Worm (Caenorhabditis elegans) whole organism, late embryonic: ENCODE results near the gene C14B4.2.

Experiments
- F13H6.1 ChIP-seq: sonication (generic microtip); optimal IDR thresholded peaks from 2 replicates; lab custom pipeline; 2016; ENCODE audit warnings: missing genetic modification characterization, missing compliant biosample characterization
- K09A11.1 ChIP-seq: sonication (generic microtip); optimal IDR thresholded peaks from 2 replicates; lab custom pipeline; 2017; ENCODE audit warnings: antibody characterized with exemption, mild to moderate bottlenecking, missing genetic modification characterization, missing compliant biosample characterization; ENCODE audit not compliant: insufficient read depth
- ahr-1 ChIP-seq: sonication (generic microtip); optimal IDR thresholded peaks from 2 replicates; lab custom pipeline; 2016; ENCODE audit warnings: missing genetic modification characterization, missing compliant biosample characterization
- ama-1 ChIP-seq: fragments of 150-350 bp; optimal IDR thresholded peaks from 2 replicates; lab custom pipeline; 2014
- ceh-14 ChIP-seq: sonication (generic microtip); optimal IDR thresholded peaks from 2 replicates; lab custom pipeline; 2016; ENCODE audit warnings: missing genotype, missing genetic modification characterization, missing compliant biosample characterization
- ceh-22 ChIP-seq: sonication (generic microtip); optimal IDR thresholded peaks from 2 replicates; lab custom pipeline; 2017; ENCODE audit warnings: missing biosample characterization, missing genetic modification characterization
- ceh-30 ChIP-seq: fragments of 150-350 bp; optimal IDR thresholded peaks from 2 replicates; lab custom pipeline; 2014; ENCODE audit warnings: missing biosample characterization, missing genetic modification characterization
- ceh-34 ChIP-seq: sonication (generic microtip); optimal IDR thresholded peaks from 2 replicates; lab custom pipeline; 2016; ENCODE audit warnings: mild to moderate bottlenecking, missing genetic modification characterization, missing compliant biosample characterization
- ceh-48 ChIP-seq: sonication (generic microtip); optimal IDR thresholded peaks from 2 replicates; lab custom pipeline; 2016; ENCODE audit warnings: missing genetic modification characterization, inconsistent platforms, missing compliant biosample characterization
- ceh-6 ChIP-seq: fragments of 200-800 bp; sonication (Bioruptor generic); optimal IDR thresholded peaks from 2 replicates; lab custom pipeline; 2018; ENCODE audit warnings: mild to moderate bottlenecking, missing genetic modification characterization, missing compliant biosample characterization
- ceh-9 ChIP-seq: sonication (generic microtip); optimal IDR thresholded peaks from 2 replicates; lab custom pipeline; 2016; ENCODE audit warnings: mild to moderate bottlenecking, missing genetic modification characterization, inconsistent platforms, missing compliant biosample characterization
- che-1 ChIP-seq: sonication (generic microtip); optimal IDR thresholded peaks from 2 replicates; lab custom pipeline; 2016; ENCODE audit warnings: mild to moderate bottlenecking, missing genetic modification characterization, missing compliant biosample characterization
- dve-1 ChIP-seq: sonication (generic microtip); optimal IDR thresholded peaks from 2 replicates; lab custom pipeline; 2017; ENCODE audit warnings: antibody characterized with exemption, mild to moderate bottlenecking, missing genetic modification characterization, missing compliant biosample characterization
- elt-2 ChIP-seq: sonication (generic microtip); optimal IDR thresholded peaks from 2 replicates; lab custom pipeline; 2016; ENCODE audit warnings: missing genetic modification reagents, missing genetic modification characterization, missing compliant biosample characterization
- elt-4 ChIP-seq: sonication (generic microtip); optimal IDR thresholded peaks from 2 replicates; lab custom pipeline; 2016; ENCODE audit warnings: missing genetic modification characterization, missing compliant biosample characterization
- eyg-1 ChIP-seq: sonication (generic microtip); optimal IDR thresholded peaks from 2 replicates; lab custom pipeline; 2016; ENCODE audit warnings: missing genotype, missing genetic modification characterization, missing compliant biosample characterization
- fax-1 ChIP-seq: sonication (generic microtip); optimal IDR thresholded peaks from 2 replicates; lab custom pipeline; 2016; ENCODE audit warnings: missing genotype, missing genetic modification characterization, missing compliant biosample characterization
- hlh-13 ChIP-seq: fragments of 200-800 bp; sonication (Bioruptor generic); optimal IDR thresholded peaks from 2 replicates; lab custom pipeline; 2018; ENCODE audit warnings: mild to moderate bottlenecking, missing genetic modification characterization, missing compliant biosample characterization
- hlh-8 ChIP-seq: sonication (generic microtip); optimal IDR thresholded peaks from 2 replicates; lab custom pipeline; 2016; ENCODE audit warnings: missing genotype, missing genetic modification characterization, missing compliant biosample characterization
- lin-11 ChIP-seq: fragments of 200-800 bp; sonication (Bioruptor generic); optimal IDR thresholded peaks from 2 replicates; lab custom pipeline; 2018; ENCODE audit warnings: mild to moderate bottlenecking, missing genetic modification characterization, missing compliant biosample characterization
- mec-3 ChIP-seq: sonication (generic microtip); optimal IDR thresholded peaks from 2 replicates; lab custom pipeline; 2016; ENCODE audit warnings: borderline replicate concordance, missing genetic modification characterization, missing compliant biosample characterization
- nfya-1 ChIP-seq: sonication (generic microtip); optimal IDR thresholded peaks from 2 replicates; lab custom pipeline; 2017; ENCODE audit warnings: missing genetic modification characterization, mild to moderate bottlenecking, missing compliant biosample characterization, antibody characterized with exemption, moderate library complexity
- nhr-11 ChIP-seq: fragments of 150-350 bp; optimal IDR thresholded peaks from 2 replicates; lab custom pipeline; 2014; ENCODE audit warnings: missing biosample characterization, missing genetic modification characterization
- nhr-232 ChIP-seq: sonication (generic microtip); optimal IDR thresholded peaks from 2 replicates; lab custom pipeline; 2016; ENCODE audit warnings: missing genetic modification characterization, missing compliant biosample characterization
- npax-4 ChIP-seq: sonication (generic microtip); optimal IDR thresholded peaks from 2 replicates; lab custom pipeline; 2016; ENCODE audit warnings: missing genetic modification characterization, missing compliant biosample characterization
- odd-2 ChIP-seq: sonication (generic microtip); optimal IDR thresholded peaks from 2 replicates; lab custom pipeline; 2017; ENCODE audit warnings: antibody characterized with exemption, mild to moderate bottlenecking, missing genetic modification characterization, missing compliant biosample characterization
- pag-3 ChIP-seq: sonication (generic microtip); optimal IDR thresholded peaks from 2 replicates; lab custom pipeline; 2016; ENCODE audit warnings: missing compliant biosample characterization, missing genetic modification characterization, borderline replicate concordance
- pha-4 ChIP-seq: fragments of 150-350 bp; optimal IDR thresholded peaks from 2 replicates; lab custom pipeline; 2018; ENCODE audit warnings: missing biosample characterization, missing genetic modification reagents, missing genetic modification characterization
- pqm-1 ChIP-seq: sonication (generic microtip); optimal IDR thresholded peaks from 2 replicates; lab custom pipeline; 2016; ENCODE audit warnings: missing genetic modification characterization, missing compliant biosample characterization
- sdc-2 ChIP-seq: sonication (generic microtip); optimal IDR thresholded peaks from 2 replicates; lab custom pipeline; 2016; ENCODE audit warnings: missing genotype, missing genetic modification characterization, missing compliant biosample characterization
- sox-4 ChIP-seq: sonication (generic microtip); optimal IDR thresholded peaks from 2 replicates; lab custom pipeline; 2017; ENCODE audit warnings: mild to moderate bottlenecking, missing genetic modification characterization, inconsistent platforms, missing compliant biosample characterization
- syd-9 ChIP-seq: sonication (generic microtip); optimal IDR thresholded peaks from 2 replicates; lab custom pipeline; 2016; ENCODE audit warnings: mild to moderate bottlenecking, missing genetic modification characterization, moderate library complexity, missing compliant biosample characterization
- tbx-2 ChIP-seq: sonication (generic microtip); optimal IDR thresholded peaks from 2 replicates; lab custom pipeline; 2016; ENCODE audit warnings: missing genetic modification characterization, missing compliant biosample characterization
- tbx-7 ChIP-seq: sonication (generic microtip); optimal IDR thresholded peaks from 2 replicates; lab custom pipeline; 2016; ENCODE audit warnings: missing genotype, missing genetic modification characterization, missing compliant biosample characterization
- ttx-3 ChIP-seq: sonication (generic microtip); optimal IDR thresholded peaks from 2 replicates; lab custom pipeline; 2016; ENCODE audit warnings: missing genetic modification reagents, missing genetic modification characterization, missing compliant biosample characterization
- unc-3 ChIP-seq, 2 experiments: fragments of 200-800 bp in 1 of 2; sonication (Bioruptor generic) in 1 of 2; sonication (generic microtip) in 1 of 2; conservative IDR thresholded peaks in 1 of 2; optimal IDR thresholded peaks in 1 of 2; 2 replicates each; pipeline versions ENCODE4 v1.3.6 to Lab custom; 2016 to 2022; ENCODE audit warnings: missing compliant biosample characterization in 2 of 2, missing genetic modification characterization in 2 of 2, missing genetic modification reagents in 1 of 2
- unc-42 ChIP-seq: sonication (generic microtip); optimal IDR thresholded peaks from 2 replicates; lab custom pipeline; 2016; ENCODE audit warnings: missing genotype, missing genetic modification characterization, missing compliant biosample characterization
- unc-86 ChIP-seq: sonication (generic microtip); optimal IDR thresholded peaks from 2 replicates; lab custom pipeline; 2016; ENCODE audit warnings: missing genetic modification characterization, missing compliant biosample characterization
- zip-5 ChIP-seq: sonication (generic microtip); optimal IDR thresholded peaks from 2 replicates; lab custom pipeline; 2016; ENCODE audit warnings: missing genetic modification characterization, missing compliant biosample characterization

C14B4.2 gene

DNA sequence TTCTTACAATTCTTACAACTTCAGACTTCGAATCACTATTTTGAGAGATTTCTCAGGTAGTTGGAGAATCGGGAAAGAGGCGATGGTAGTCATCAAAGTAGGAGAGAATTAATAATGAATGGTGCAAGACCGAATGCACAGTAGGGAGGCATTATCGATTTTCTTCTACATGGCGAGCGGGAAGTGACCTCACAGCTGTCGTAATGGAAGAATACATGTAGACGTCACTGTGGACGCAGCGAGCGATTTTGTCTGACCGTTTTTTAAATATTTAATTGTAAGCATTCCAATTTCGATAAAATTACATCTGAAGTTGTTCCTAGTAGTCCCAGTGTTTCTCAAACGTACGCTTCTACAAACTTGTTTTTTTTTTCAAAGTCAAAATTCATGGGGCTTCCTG is 52.9 kb downstream of the C14B4.2 start, which contains the start of gene F55C9.11:
Gene F55C9.11 (minus strand): TSS at position 101 of the 400 bp plus-strand sequence.
- TF ChIP-seq ceh-30 (tag; lab: Kevin White, UChicago) (no peak), che-1 (tag; lab: Kevin White, UChicago) (no peak), unc-3 (GFP tag; conservative IDR thresholded peaks at IDR 0.05; lab: Robert Waterston, UW) (no peak), unc-3 (tag; optimal IDR thresholded peaks at IDR 0.05; lab: Kevin White, UChicago) (no peak), ceh-9 (tag; lab: Kevin White, UChicago) (no peak), npax-4 (tag; lab: Kevin White, UChicago) (no peak), lin-11 (tag; lab: Kevin White, UChicago) (no peak), pha-4 (no peak), pag-3 (tag; lab: Kevin White, UChicago) (no peak), pqm-1 (tag; lab: Kevin White, UChicago) (no peak), hlh-8 (tag; lab: Kevin White, UChicago) (no peak), elt-2 (tag; lab: Kevin White, UChicago) (no peak), ceh-34 (no peak), sdc-2 (tag; lab: Kevin White, UChicago) (no peak), ceh-48 (tag; lab: Kevin White, UChicago) (no peak), ahr-1 (no peak), F13H6.1 (no peak), unc-42 (no peak), tbx-7 (tag; lab: Kevin White, UChicago) (no peak)

ce11 chrV:19308137-19308536 is 54.3 kb downstream of the C14B4.2 start:
- no peak for TF ChIP-seq odd-2 (tag; lab: Kevin White, UChicago)
- TF ChIP-seq lin-11 (tag; lab: Kevin White, UChicago) = no peak
- no peak for TF ChIP-seq elt-2 (tag; lab: Kevin White, UChicago)
- TF ChIP-seq ceh-34 = no peak
- no peak for TF ChIP-seq npax-4 (tag; lab: Kevin White, UChicago)
- no peak for TF ChIP-seq nhr-232 (tag; lab: Kevin White, UChicago)
- TF ChIP-seq ahr-1 = no peak
- TF ChIP-seq ceh-14 (tag; lab: Kevin White, UChicago) = no peak
- no peak for TF ChIP-seq nfya-1 (tag; lab: Kevin White, UChicago)
- TF ChIP-seq syd-9 (tag; lab: Kevin White, UChicago) = no peak
- no peak for TF ChIP-seq ama-1 (lab: Kevin White, UChicago)
- no peak for TF ChIP-seq tbx-2 (tag; lab: Kevin White, UChicago)
- no peak for TF ChIP-seq elt-4 (tag; lab: Kevin White, UChicago)
- no peak for TF ChIP-seq unc-86 (tag; lab: Kevin White, UChicago)
- TF ChIP-seq mec-3 = no peak
- TF ChIP-seq fax-1 (tag; lab: Kevin White, UChicago) = no peak
- no peak for TF ChIP-seq ceh-6

DNA sequence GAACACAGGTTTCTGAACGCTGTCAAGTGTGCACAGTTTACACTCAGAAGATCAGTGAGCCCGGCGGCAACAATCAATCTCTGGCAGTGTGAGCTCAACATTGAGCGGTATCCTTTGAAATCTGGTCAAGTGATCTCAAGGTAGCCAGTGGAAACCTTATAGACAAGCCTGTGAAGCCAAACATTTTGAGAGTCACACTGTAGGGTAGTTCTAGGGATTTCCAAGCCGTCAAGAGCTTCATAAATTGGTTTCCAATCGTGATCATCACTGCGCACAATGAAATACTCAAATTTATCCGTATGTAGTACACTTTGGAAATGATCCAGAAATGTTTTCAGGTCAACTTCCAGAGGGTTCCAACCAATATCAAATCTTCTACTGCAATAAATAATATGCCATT is 55.6 kb downstream of the C14B4.2 start, which contains the start of gene F55C9.15:
Gene F55C9.15 (minus strand): TSS at position 101 of the 400 bp plus-strand sequence.
- TF ChIP-seq lin-11 (tag; lab: Kevin White, UChicago) = no peak
- no peak for TF ChIP-seq hlh-13 (GFP tag; lab: Kevin White, UChicago)
- TF ChIP-seq ahr-1 = no peak
- no peak for TF ChIP-seq ceh-14 (tag; lab: Kevin White, UChicago)
- no peak for TF ChIP-seq K09A11.1
- no peak for TF ChIP-seq unc-42
- no peak for TF ChIP-seq dve-1 (tag; lab: Kevin White, UChicago)
- TF ChIP-seq ttx-3 (tag; lab: Kevin White, UChicago) = no peak
- TF ChIP-seq ceh-22 (tag; lab: Kevin White, UChicago) = no peak
- no peak for TF ChIP-seq zip-5
- no peak for TF ChIP-seq sox-4 (tag; lab: Kevin White, UChicago)
- no peak for TF ChIP-seq eyg-1
- TF ChIP-seq unc-86 (tag; lab: Kevin White, UChicago) = no peak
- TF ChIP-seq pqm-1 (tag; lab: Kevin White, UChicago) = no peak
- no peak for TF ChIP-seq nhr-11 (tag; lab: Kevin White, UChicago)
- TF ChIP-seq, all 69 proteins: peak for 0
